Worm (Caenorhabditis elegans) whole organism, midembryonic: ENCODE measurements around the gene cld-9.

Experiments
- ref-1 ChIP-seq: fragments of 200-800 bp; sonication (Bioruptor generic); conservative IDR thresholded peaks from 2 replicates; pipeline ENCODE4 v1.3.6; 2022; ENCODE audit warnings: missing genetic modification reagents, missing genetic modification characterization, missing compliant biosample characterization
- tab-1 ChIP-seq: fragments of 200-800 bp; sonication (Bioruptor generic); IDR thresholded peaks from 2 replicates; pipeline ENCODE4 v1.3.6; 2022; ENCODE audit warnings: missing genetic modification characterization, missing compliant biosample characterization

DNA sequence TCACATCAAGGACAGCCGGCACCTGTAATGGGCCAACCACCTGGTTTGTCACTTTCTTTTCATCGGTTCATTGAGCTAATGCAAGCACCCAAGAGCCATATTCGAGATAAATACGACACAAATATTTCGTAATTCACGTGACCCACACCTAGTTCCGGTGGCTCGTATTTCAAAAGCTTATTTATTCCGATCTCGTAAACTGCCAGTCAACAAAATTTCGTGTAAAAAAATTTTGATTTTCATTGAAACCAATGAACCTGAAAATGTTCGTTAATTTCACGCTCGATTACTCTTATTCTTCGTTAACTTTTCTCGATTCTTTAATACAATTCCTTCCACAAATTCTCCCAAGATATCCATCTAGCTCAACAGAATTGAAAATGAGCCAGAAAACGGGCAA lies 38.4 kb upstream of the cld-9 start:
- TF ChIP-seq tab-1 (GFP tag; lab: Robert Waterston, UW) (no peak), ref-1 (GFP tag; lab: Robert Waterston, UW) (no peak)
